Worm (Caenorhabditis elegans): ENCODE results near the gene jmjd-4.
A peak's percentile ranks its signal among the peaks of the same experiment; 100 is the strongest.

jmjd-4 gene

ce11 chrIII:10318062-10318609 lies 15.7 kb downstream of the jmjd-4 start, which contains the start of the genes unc-50 and ostf-4:
Gene unc-50, minus strand, starts transcription at chrIII:10318162.
Gene ostf-4, minus strand, starts transcription at chrIII:10318559.
- TF ChIP-seq B0336.3 (GFP tag; IDR thresholded peaks at IDR 0.05), result no peak
- TF ChIP-seq Y95B8A.8 (GFP tag; IDR thresholded peaks at IDR 0.05), result no peak
- TF ChIP-seq K11D2.4 (GFP tag; IDR thresholded peaks at IDR 0.05), result no peak
- no peak for TF ChIP-seq ceh-27 (GFP tag; optimal IDR thresholded peaks at IDR 0.05)
- no peak for TF ChIP-seq akir-1 (GFP tag; optimal IDR thresholded peaks at IDR 0.05)
- TF ChIP-seq tlf-1 (GFP tag; optimal IDR thresholded peaks at IDR 0.05), result no peak
- TF ChIP-seq Y56A3A.18 (GFP tag; IDR thresholded peaks at IDR 0.05), result no peak
- TF ChIP-seq Y79H2A.3 (GFP tag; conservative IDR thresholded peaks at IDR 0.05), result no peak
- no peak for TF ChIP-seq F49E8.2 (tag; optimal IDR thresholded peaks at IDR 0.05; ENCODE audit: insufficient read depth)
- TF ChIP-seq hsf-1 (GFP tag; IDR thresholded peaks at IDR 0.05), result no peak
- no peak for TF ChIP-seq ceh-40 (GFP tag; IDR thresholded peaks at IDR 0.05)
- no peak for TF ChIP-seq F10E7.11 (tag; optimal IDR thresholded peaks at IDR 0.05)
- TF ChIP-seq snpc-4 (GFP tag; optimal IDR thresholded peaks at IDR 0.05), result no peak
- no peak for TF ChIP-seq snpc-4 (tag; optimal IDR thresholded peaks at IDR 0.05)
- no peak for TF ChIP-seq lin-26 (GFP tag; IDR thresholded peaks at IDR 0.05)
- no peak for TF ChIP-seq Y67H2A.10 (GFP tag; conservative IDR thresholded peaks at IDR 0.05)
- TF ChIP-seq somi-1 (GFP tag; optimal IDR thresholded peaks at IDR 0.05), result no peak
- TF ChIP-seq cebp-1 (GFP tag; IDR thresholded peaks at IDR 0.05), result no peak
- TF ChIP-seq cebp-1 (tag; optimal IDR thresholded peaks at IDR 0.05), result no peak

- TF ChIP-seq nhr-80 (tag; optimal IDR thresholded peaks at IDR 0.05) (peak; percentile 24), ztf-18 (tag; optimal IDR thresholded peaks at IDR 0.05) (peak; percentile 0), lin-54 (GFP tag; optimal IDR thresholded peaks at IDR 0.05) (no peak)
Measured at ce11 chrIII:10314234-10314633, 19.6 kb downstream of the jmjd-4 start.

- TF ChIP-seq ztf-22 (GFP tag; optimal IDR thresholded peaks at IDR 0.05), result no peak
- no peak for TF ChIP-seq pha-4 (tag; optimal IDR thresholded peaks at IDR 0.05)
- no peak for TF ChIP-seq attf-3 (GFP tag; conservative IDR thresholded peaks at IDR 0.05)
- no peak for TF ChIP-seq lin-54 (GFP tag; optimal IDR thresholded peaks at IDR 0.05)
- TF ChIP-seq nhr-80 (tag; optimal IDR thresholded peaks at IDR 0.05), result no peak
- no peak for TF ChIP-seq efl-1 (GFP tag; optimal IDR thresholded peaks at IDR 0.05)
- no peak for TF ChIP-seq egl-18 (GFP tag; IDR thresholded peaks at IDR 0.05)
- no peak for TF ChIP-seq snpc-1.1 (tag; optimal IDR thresholded peaks at IDR 0.05; ENCODE audit: insufficient read depth)
- TF ChIP-seq ama-1 (optimal IDR thresholded peaks at IDR 0.05), result no peak
- TF ChIP-seq ama-1 (GFP tag; optimal IDR thresholded peaks at IDR 0.05), result no peak
Measured at ce11 chrIII:10311016-10311415, 22.8 kb downstream of the jmjd-4 start, which contains the start of gene T07A5.7. Gene T07A5.7, minus strand, starts transcription at chrIII:10311116.

- TF ChIP-seq D2030.7 (GFP tag; IDR thresholded peaks at IDR 0.05) (no peak), T26A5.8 (tag; optimal IDR thresholded peaks at IDR 0.05) (no peak), aptf-2 (GFP tag; conservative IDR thresholded peaks at IDR 0.05) (no peak), F23B12.7 (tag; optimal IDR thresholded peaks at IDR 0.05; ENCODE audit: insufficient read depth) (no peak), ztf-25 (GFP tag; IDR thresholded peaks at IDR 0.05) (no peak), efl-1 (GFP tag; optimal IDR thresholded peaks at IDR 0.05) (no peak), ceh-40 (GFP tag; IDR thresholded peaks at IDR 0.05) (no peak), hlh-12 (tag; optimal IDR thresholded peaks at IDR 0.05) (no peak), egrh-3 (GFP tag; IDR thresholded peaks at IDR 0.05) (no peak), sptf-2 (GFP tag; optimal IDR thresholded peaks at IDR 0.05) (no peak), nhr-27 (tag; optimal IDR thresholded peaks at IDR 0.05) (no peak), chd-7 (tag; optimal IDR thresholded peaks at IDR 0.05) (no peak), cebp-2 (GFP tag; IDR thresholded peaks at IDR 0.05) (no peak), rcor-1 (GFP tag; IDR thresholded peaks at IDR 0.05) (no peak), unc-130 (GFP tag; optimal IDR thresholded peaks at IDR 0.05) (no peak), him-1 (tag; optimal IDR thresholded peaks at IDR 0.05) (no peak)
Measured at ce11 chrIII:10306049-10306448, 27.8 kb downstream of the jmjd-4 start, which contains the start of gene T07A5.1. Gene T07A5.1, minus strand, starts transcription at chrIII:10306197.
